Worm (Caenorhabditis elegans): ENCODE results near the gene swsn-4.

Gene swsn-4

DNA sequence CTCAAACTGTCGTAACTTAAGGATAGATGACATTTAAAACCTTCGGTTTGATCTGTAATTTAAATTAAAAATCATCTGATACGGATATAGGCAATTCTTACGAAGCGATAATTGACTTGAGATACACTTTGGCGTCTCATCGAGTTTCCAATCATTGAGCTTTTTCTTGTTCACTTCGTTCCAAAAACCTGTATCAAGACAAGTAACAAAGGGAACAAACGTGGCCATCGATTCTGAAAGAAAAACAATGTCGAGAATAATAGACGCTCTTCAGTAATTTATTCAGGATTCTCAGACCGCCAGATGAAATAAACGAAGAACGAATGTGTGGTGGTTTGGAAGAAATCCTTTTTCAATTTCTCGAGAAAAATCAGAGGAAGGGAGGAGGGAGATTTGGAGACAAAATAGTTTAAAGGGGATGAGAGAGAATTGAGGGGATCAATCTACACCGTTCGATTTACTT, 45.0 kb upstream of the swsn-4 start, which contains the start of gene atg-7 (continued):
- TF ChIP-seq let-607 (tag; optimal IDR thresholded peaks at IDR 0.05) (peak in 1 of 2 experiments; percentile 31), K12H6.12 (tag; optimal IDR thresholded peaks at IDR 0.05) (no peak), cebp-1 (GFP tag; IDR thresholded peaks at IDR 0.05) (no peak), cebp-1 (tag; optimal IDR thresholded peaks at IDR 0.05) (peak; percentile 40), lsl-1 (GFP tag; optimal IDR thresholded peaks at IDR 0.05) (peak; percentile 17), lin-40 (tag; optimal IDR thresholded peaks at IDR 0.05) (peak; percentile 14), chd-7 (tag; optimal IDR thresholded peaks at IDR 0.05) (peak; percentile 43), tlf-1 (GFP tag; optimal IDR thresholded peaks at IDR 0.05) (peak; percentile 70), hsf-1 (GFP tag; IDR thresholded peaks at IDR 0.05) (0 out of 2 replicates have a peak, but pooled peaks have one; percentile 58), rec-8 (tag; optimal IDR thresholded peaks at IDR 0.05) (peak in 1 of 2 experiments; percentile 8), lin-35 (GFP tag; optimal IDR thresholded peaks at IDR 0.05) (peak in 1 of 3 experiments; percentile 13), attf-5 (GFP tag; optimal IDR thresholded peaks at IDR 0.05) (peak; percentile 15), snpc-3.4 (tag; optimal IDR thresholded peaks at IDR 0.05) (no peak), him-1 (tag; optimal IDR thresholded peaks at IDR 0.05) (peak; percentile 8), F10E7.11 (tag; optimal IDR thresholded peaks at IDR 0.05) (peak; percentile 60), sdz-38 (tag; optimal IDR thresholded peaks at IDR 0.05) (no peak), cebp-2 (GFP tag; IDR thresholded peaks at IDR 0.05) (0 out of 2 replicates have a peak, but pooled peaks have one; percentile 29), akir-1 (GFP tag; optimal IDR thresholded peaks at IDR 0.05) (no peak), mcd-1 (GFP tag; IDR thresholded peaks at IDR 0.05) (no peak; the same call in 1 of the 2 replicates), B0336.3 (GFP tag; IDR thresholded peaks at IDR 0.05) (peak; percentile 72), xnd-1 (tag; optimal IDR thresholded peaks at IDR 0.05) (peak; percentile 28), ceh-27 (GFP tag; optimal IDR thresholded peaks at IDR 0.05) (peak; percentile 36), die-1 (tag; optimal IDR thresholded peaks at IDR 0.05) (peak; percentile 20), nhr-80 (tag; optimal IDR thresholded peaks at IDR 0.05) (no peak), hrde-1 (tag; optimal IDR thresholded peaks at IDR 0.05; ENCODE audit: borderline replicate concordance) (peak; percentile 74), repo-1 (tag; optimal IDR thresholded peaks at IDR 0.05) (peak; percentile 76)

ce11 chrIV:11082153-11082552, 43.7 kb upstream of the swsn-4 start, which contains the start of gene let-70:
Gene let-70 (minus strand): TSS chrIV:11082253.
- TF ChIP-seq bed-1 (GFP tag; IDR thresholded peaks at IDR 0.05) (no peak), cebp-2 (GFP tag; IDR thresholded peaks at IDR 0.05) (0 out of 2 replicates have a peak, but pooled peaks have one; percentile 20)

- TF ChIP-seq attf-3 (GFP tag; conservative IDR thresholded peaks at IDR 0.05), result no peak
- no peak for TF ChIP-seq nfya-1 (tag; optimal IDR thresholded peaks at IDR 0.05; ENCODE audit: borderline replicate concordance, insufficient read depth)
- no peak for TF ChIP-seq B0019.2 (GFP tag; conservative IDR thresholded peaks at IDR 0.05)
- peak; percentile 90 for TF ChIP-seq nfyb-1 (GFP tag; IDR thresholded peaks at IDR 0.05)
- TF ChIP-seq dpl-1 (GFP tag; optimal IDR thresholded peaks at IDR 0.05), result no peak
- TF ChIP-seq lag-1 (GFP tag; IDR thresholded peaks at IDR 0.05), result no peak
- TF ChIP-seq lin-54 (GFP tag; optimal IDR thresholded peaks at IDR 0.05), result peak; percentile 57
- peak; percentile 12; the same call in 1 of the 2 replicates for TF ChIP-seq madf-6 (GFP tag; IDR thresholded peaks at IDR 0.05)
- peak; percentile 54; the same call in 1 of the 2 replicates for TF ChIP-seq Y95B8A.8 (GFP tag; IDR thresholded peaks at IDR 0.05)
- no peak; the same call in 1 of the 2 replicates for TF ChIP-seq ztf-6 (GFP tag; IDR thresholded peaks at IDR 0.05)
- TF ChIP-seq zim-3 (tag; optimal IDR thresholded peaks at IDR 0.05), result peak; percentile 44
- TF ChIP-seq nhr-179 (tag; optimal IDR thresholded peaks at IDR 0.05), result no peak
- TF ChIP-seq mes-4 (tag; optimal IDR thresholded peaks at IDR 0.05), result no peak
- no peak for TF ChIP-seq ceh-58 (GFP tag; IDR thresholded peaks at IDR 0.05)
- TF ChIP-seq Y53G8AR.9 (GFP tag; conservative IDR thresholded peaks at IDR 0.05), result no peak
- no peak for TF ChIP-seq nhr-27 (tag; optimal IDR thresholded peaks at IDR 0.05)
- TF ChIP-seq tbp1 (GFP tag; optimal IDR thresholded peaks at IDR 0.05), result peak; percentile 65
- TF ChIP-seq F52B5.7 (tag; optimal IDR thresholded peaks at IDR 0.05), result peak; percentile 11
- peak; percentile 84 for TF ChIP-seq madf-10 (tag; optimal IDR thresholded peaks at IDR 0.05)
- TF ChIP-seq attf-5 (GFP tag; optimal IDR thresholded peaks at IDR 0.05), result peak; percentile 89
These were observed 43.0 kb upstream of the swsn-4 start for ce11 chrIV:11082789-11083235.
